Worm (Caenorhabditis elegans): Measurements from ENCODE around the gene mrpl-45.
A peak's percentile ranks its signal among the peaks of the same experiment; 100 is the strongest.

The mrpl-45 gene

ce11 chrIII:1166388-1166787, 35.4 kb downstream of the mrpl-45 start:
- TF ChIP-seq lir-3 (tag; optimal IDR thresholded peaks at IDR 0.05; ENCODE audit: poor library complexity) = no peak
- no peak for TF ChIP-seq lin-15B (tag; optimal IDR thresholded peaks at IDR 0.05)
- no peak for TF ChIP-seq zag-1 (tag; optimal IDR thresholded peaks at IDR 0.05)
- TF ChIP-seq ets-5 (GFP tag; IDR thresholded peaks at IDR 0.05) = no peak
- no peak for TF ChIP-seq hlh-17 (GFP tag; optimal IDR thresholded peaks at IDR 0.05; ENCODE audit: borderline replicate concordance)
- TF ChIP-seq aly-2 (tag; optimal IDR thresholded peaks at IDR 0.05) = no peak
- no peak for TF ChIP-seq fos-1 (tag; optimal IDR thresholded peaks at IDR 0.05)
- TF ChIP-seq ceh-88 (GFP tag; IDR thresholded peaks at IDR 0.05) = no peak
- no peak for TF ChIP-seq snpc-4 (tag; optimal IDR thresholded peaks at IDR 0.05)
- TF ChIP-seq isw-1 (GFP tag; IDR thresholded peaks at IDR 0.05) = no peak
- TF ChIP-seq aha-1 (tag; optimal IDR thresholded peaks at IDR 0.05) = no peak
- TF ChIP-seq xbp-1 (tag; optimal IDR thresholded peaks at IDR 0.05) = no peak

DNA sequence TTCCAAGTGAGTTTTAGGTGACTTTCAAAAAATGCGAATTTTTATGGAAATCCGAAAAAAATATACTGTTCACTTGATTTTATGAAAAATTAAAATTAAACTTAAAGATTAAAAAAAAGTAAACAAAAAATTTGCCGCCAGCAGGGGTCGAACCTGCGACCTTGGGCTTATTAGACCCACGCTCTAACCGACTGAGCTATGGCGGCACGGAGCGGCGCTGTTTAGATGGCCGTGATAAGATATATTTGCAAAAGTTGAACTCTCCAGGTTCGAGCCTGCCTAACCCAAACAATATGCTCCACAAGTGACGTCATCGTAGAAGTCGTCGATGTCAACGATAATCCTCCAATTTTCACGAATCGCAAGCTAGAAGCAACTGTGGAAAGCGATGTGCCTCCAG, 37.1 kb downstream of the mrpl-45 start:
- TF ChIP-seq hpl-2 (GFP tag; optimal IDR thresholded peaks at IDR 0.05) (no peak), sptf-1 (tag; optimal IDR thresholded peaks at IDR 0.05) (no peak), lsy-2 (tag; optimal IDR thresholded peaks at IDR 0.05) (no peak), unc-86 (tag; optimal IDR thresholded peaks at IDR 0.05) (no peak), nhr-12 (tag; optimal IDR thresholded peaks at IDR 0.05) (no peak), nhr-84 (tag; optimal IDR thresholded peaks at IDR 0.05) (no peak), Y116A8C.19 (tag; optimal IDR thresholded peaks at IDR 0.05; ENCODE audit: borderline replicate concordance) (no peak), lin-13 (GFP tag; optimal IDR thresholded peaks at IDR 0.05) (no peak), nhr-47 (tag; optimal IDR thresholded peaks at IDR 0.05) (no peak), grh-1 (GFP tag; IDR thresholded peaks at IDR 0.05) (no peak), nhr-71 (tag; optimal IDR thresholded peaks at IDR 0.05) (no peak), C04F5.9 (tag; optimal IDR thresholded peaks at IDR 0.05) (no peak), aha-1 (tag; optimal IDR thresholded peaks at IDR 0.05) (no peak), nhr-85 (tag) (no peak), nhr-19 (GFP tag; conservative IDR thresholded peaks at IDR 0.05) (no peak), nhr-77 (tag; optimal IDR thresholded peaks at IDR 0.05) (no peak), pqm-1 (tag; optimal IDR thresholded peaks at IDR 0.05) (no peak)

ce11 chrIII:1163203-1163602, 38.6 kb downstream of the mrpl-45 start:
- TF ChIP-seq lin-35 (GFP tag; optimal IDR thresholded peaks at IDR 0.05) = no peak
- no peak for TF ChIP-seq C34B4.2 (tag; optimal IDR thresholded peaks at IDR 0.05)
- TF ChIP-seq rnt-1 (tag; optimal IDR thresholded peaks at IDR 0.05) = no peak
- TF ChIP-seq sox-4 (tag; optimal IDR thresholded peaks at IDR 0.05) = no peak
- TF ChIP-seq tbx-2 (tag; optimal IDR thresholded peaks at IDR 0.05) = no peak

DNA sequence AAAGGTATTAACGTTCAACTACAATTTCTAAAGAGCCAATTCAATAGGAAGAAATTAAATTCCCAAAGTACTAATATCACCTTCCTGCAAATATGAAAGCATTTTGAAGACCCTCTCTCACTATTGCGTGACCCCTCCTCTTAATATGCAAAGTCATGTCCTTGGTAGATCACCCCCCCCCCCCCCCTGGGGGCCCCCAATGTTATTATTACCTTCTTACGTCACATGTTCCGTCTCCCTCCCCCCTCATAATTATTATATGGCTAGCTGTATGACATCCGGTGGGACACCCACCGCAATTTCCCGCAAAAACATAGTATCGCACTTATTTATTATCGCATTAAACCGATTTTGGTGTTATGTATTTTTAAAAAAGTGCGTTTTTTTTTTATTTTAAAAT, 39.9 kb downstream of the mrpl-45 start:
- TF ChIP-seq xbp-1 (tag; optimal IDR thresholded peaks at IDR 0.05) (no peak), fkh-8 (tag; optimal IDR thresholded peaks at IDR 0.05) (peak; percentile 10), rnt-1 (tag; optimal IDR thresholded peaks at IDR 0.05) (no peak), nhr-90 (tag; optimal IDR thresholded peaks at IDR 0.05; ENCODE audit: poor library complexity) (no peak), aly-2 (tag; optimal IDR thresholded peaks at IDR 0.05) (no peak)

ce11 chrIII:1151680-1152079, 50.1 kb downstream of the mrpl-45 start, which contains the start of gene cdh-12:
Gene cdh-12 (plus strand): TSS chrIII:1152044.
- TF ChIP-seq ztf-4 (tag; optimal IDR thresholded peaks at IDR 0.05) = no peak
- peak; percentile 97 for TF ChIP-seq blmp-1 (tag; optimal IDR thresholded peaks at IDR 0.05)
